Worm (Caenorhabditis elegans) whole organism, L1 larva: ENCODE results near the gene C12D12.1.

Experiments used
- F16B12.6 ChIP-seq: fragments of 150-350 bp; optimal IDR thresholded peaks from 2 replicates; lab custom pipeline; 2014; ENCODE audit warnings: missing biosample characterization, missing genetic modification characterization
- aha-1 ChIP-seq: fragments of 150-350 bp; optimal IDR thresholded peaks from 2 replicates; lab custom pipeline; 2014; ENCODE audit warnings: missing biosample characterization, missing genetic modification characterization
- alr-1 ChIP-seq: fragments of 200-800 bp; sonication (Bioruptor generic); optimal IDR thresholded peaks from 2 replicates; lab custom pipeline; 2018; ENCODE audit warnings: borderline replicate concordance, mild to moderate bottlenecking, missing genetic modification characterization, missing compliant biosample characterization
- aly-2 ChIP-seq: fragments of 150-350 bp; optimal IDR thresholded peaks from 2 replicates; lab custom pipeline; 2014; ENCODE audit warnings: missing biosample characterization, missing genetic modification characterization
- ama-1 ChIP-seq: fragments of 150-350 bp; optimal IDR thresholded peaks from 2 replicates; lab custom pipeline; 2014
- blmp-1 ChIP-seq: fragments of 150-350 bp; optimal IDR thresholded peaks from 2 replicates; lab custom pipeline; 2014; ENCODE audit warnings: missing biosample characterization, missing genetic modification characterization
- ceh-82 ChIP-seq, 3 experiments: fragments of 150-350 bp in 1 of 3; sonication (generic microtip) in 2 of 3; optimal IDR thresholded peaks; 2 replicates each; lab custom pipeline; 2014 to 2017; ENCODE audit warnings: missing biosample characterization in 3 of 3, missing genetic modification characterization in 3 of 3
- ceh-88 ChIP-seq: fragments of 200-800 bp; sonication (Bioruptor generic); IDR thresholded peaks from 2 replicates; pipeline ENCODE4 v1.3.6; 2022; ENCODE audit warnings: missing genetic modification characterization, missing compliant biosample characterization
- ceh-90 ChIP-seq: sonication (generic microtip); optimal IDR thresholded peaks from 2 replicates; lab custom pipeline; 2016; ENCODE audit warnings: missing genetic modification characterization, missing compliant biosample characterization
- dpl-1 ChIP-seq, 3 experiments: fragments of 150-350 bp in 2 of 3; sonication (generic microtip) in 1 of 3; optimal IDR thresholded peaks; 2 replicates each; lab custom pipeline; 2014 to 2017; ENCODE audit warnings: missing biosample characterization in 3 of 3, missing genetic modification characterization in 3 of 3, missing genetic modification reagents in 3 of 3
- dsc-1 ChIP-seq: sonication (generic microtip); optimal IDR thresholded peaks from 2 replicates; lab custom pipeline; 2016; ENCODE audit warnings: mild to moderate bottlenecking, missing genetic modification characterization, missing compliant biosample characterization
- egl-27 ChIP-seq, 2 experiments: fragments of 150-350 bp in 1 of 2; sonication (generic microtip); optimal IDR thresholded peaks; 3 replicates each; lab custom pipeline; 2017 to 2018; ENCODE audit warnings: missing biosample characterization in 2 of 2, missing genetic modification characterization in 2 of 2, missing genetic modification reagents in 2 of 2
- elt-3 ChIP-seq, 6 experiments: fragments of 150-350 bp in 1 of 6; sonication (generic microtip); optimal IDR thresholded peaks; 2 replicates each; lab custom pipeline; 2017 to 2018; ENCODE audit warnings: missing biosample characterization in 6 of 6, missing genetic modification characterization in 6 of 6, inconsistent platforms in 1 of 6
- ets-5 ChIP-seq: fragments of 200-800 bp; sonication (Bioruptor generic); IDR thresholded peaks from 2 replicates; pipeline ENCODE4 v1.3.6; 2022; ENCODE audit warnings: missing genetic modification characterization, missing compliant biosample characterization
- fkh-10 ChIP-seq: sonication (generic microtip); optimal IDR thresholded peaks from 2 replicates; lab custom pipeline; 2017; ENCODE audit warnings: missing biosample characterization, missing genetic modification reagents, missing genetic modification characterization
- fos-1 ChIP-seq: fragments of 150-350 bp; optimal IDR thresholded peaks from 2 replicates; lab custom pipeline; 2014; ENCODE audit warnings: missing biosample characterization, missing genetic modification characterization
- hpl-2 ChIP-seq: fragments of 150-350 bp; optimal IDR thresholded peaks from 2 replicates; lab custom pipeline; 2014; ENCODE audit warnings: missing biosample characterization, missing genetic modification reagents, missing genetic modification characterization
- irx-1 ChIP-seq: sonication (generic microtip); optimal IDR thresholded peaks from 2 replicates; lab custom pipeline; 2016; ENCODE audit warnings: missing genetic modification characterization, missing compliant biosample characterization
- jun-1 ChIP-seq: fragments of 150-350 bp; optimal IDR thresholded peaks from 2 replicates; lab custom pipeline; 2014; ENCODE audit warnings: missing biosample characterization, missing genetic modification reagents, missing genetic modification characterization
- lin-13 ChIP-seq: fragments of 150-350 bp; optimal IDR thresholded peaks from 2 replicates; lab custom pipeline; 2014; ENCODE audit warnings: missing biosample characterization, missing genetic modification reagents, missing genetic modification characterization
- lin-14 ChIP-seq: fragments of 200-800 bp; sonication (Bioruptor generic); optimal IDR thresholded peaks from 2 replicates; lab custom pipeline; 2018; ENCODE audit warnings: mild to moderate bottlenecking, missing genetic modification characterization, moderate library complexity, missing compliant biosample characterization
- lin-15B ChIP-seq: fragments of 150-350 bp; sonication (generic microtip); optimal IDR thresholded peaks from 3 replicates; lab custom pipeline; 2014; ENCODE audit warnings: missing biosample characterization, missing genetic modification characterization
- lin-39 ChIP-seq: fragments of 150-350 bp; optimal IDR thresholded peaks from 2 replicates; lab custom pipeline; 2014; ENCODE audit warnings: missing biosample characterization, missing genetic modification reagents, missing genetic modification characterization
- lir-3 ChIP-seq: sonication (generic microtip); optimal IDR thresholded peaks from 2 replicates; lab custom pipeline; 2016; ENCODE audit warnings: mild to moderate bottlenecking, missing genetic modification characterization, moderate library complexity, missing compliant biosample characterization; ENCODE audit not compliant: poor library complexity
- lsy-2 ChIP-seq, 2 experiments: fragments of 150-350 bp; optimal IDR thresholded peaks; 2 replicates each; lab custom pipeline; 2014; ENCODE audit warnings: missing biosample characterization in 2 of 2, missing genetic modification characterization in 2 of 2
- mab-9 ChIP-seq: fragments of 200-800 bp; sonication (Bioruptor generic); IDR thresholded peaks from 2 replicates; pipeline ENCODE4 v1.3.6; 2022; ENCODE audit warnings: missing genetic modification reagents, missing genetic modification characterization, missing compliant biosample characterization
- mdl-1 ChIP-seq, 2 experiments: fragments of 150-350 bp; optimal IDR thresholded peaks; 2 replicates each; lab custom pipeline; 2014 to 2017; ENCODE audit warnings: missing biosample characterization in 2 of 2, missing genetic modification characterization in 2 of 2, inconsistent platforms in 1 of 2
- mef-2 ChIP-seq: fragments of 150-350 bp; optimal IDR thresholded peaks from 2 replicates; lab custom pipeline; 2014; ENCODE audit warnings: missing biosample characterization, missing genetic modification characterization
- nhr-12 ChIP-seq: sonication (generic microtip); optimal IDR thresholded peaks from 2 replicates; lab custom pipeline; 2017; ENCODE audit warnings: missing biosample characterization, missing genetic modification characterization
- nhr-19 ChIP-seq: fragments of 200-800 bp; sonication (Bioruptor generic); conservative IDR thresholded peaks from 2 replicates; pipeline ENCODE4 v1.3.6; 2022; ENCODE audit warnings: missing genetic modification characterization, missing compliant biosample characterization
- nhr-237 ChIP-seq: fragments of 150-350 bp; optimal IDR thresholded peaks from 2 replicates; lab custom pipeline; 2014; ENCODE audit warnings: missing biosample characterization, missing genetic modification characterization
- nhr-28 ChIP-seq: fragments of 150-350 bp; optimal IDR thresholded peaks from 2 replicates; lab custom pipeline; 2014; ENCODE audit warnings: missing biosample characterization, missing genetic modification characterization
- nhr-47 ChIP-seq: sonication (generic microtip); optimal IDR thresholded peaks from 2 replicates; lab custom pipeline; 2016; ENCODE audit warnings: mild to moderate bottlenecking, missing genetic modification characterization, moderate library complexity, missing compliant biosample characterization
- nhr-71 ChIP-seq: sonication (generic microtip); optimal IDR thresholded peaks from 2 replicates; lab custom pipeline; 2016; ENCODE audit warnings: mild to moderate bottlenecking, missing genetic modification characterization, moderate library complexity, missing compliant biosample characterization
- nhr-77 ChIP-seq: fragments of 150-350 bp; optimal IDR thresholded peaks from 2 replicates; lab custom pipeline; 2014; ENCODE audit warnings: missing biosample characterization, missing genetic modification characterization
- nhr-84 ChIP-seq: sonication (generic microtip); optimal IDR thresholded peaks from 2 replicates; lab custom pipeline; 2017; ENCODE audit warnings: missing biosample characterization, missing genetic modification characterization
- nhr-85 ChIP-seq: sonication (generic microtip); peaks from one replicate; lab custom pipeline; 2016; ENCODE audit warnings: missing genetic modification characterization, inconsistent platforms, missing compliant biosample characterization
- pag-3 ChIP-seq: sonication (generic microtip); optimal IDR thresholded peaks from 2 replicates; lab custom pipeline; 2017; ENCODE audit warnings: missing genetic modification characterization, mild to moderate bottlenecking, missing compliant biosample characterization, antibody characterized with exemption, borderline replicate concordance; ENCODE audit not compliant: insufficient read depth
- rnt-1 ChIP-seq: sonication (generic microtip); optimal IDR thresholded peaks from 2 replicates; lab custom pipeline; 2016; ENCODE audit warnings: mild to moderate bottlenecking, missing genetic modification characterization, moderate library complexity, missing compliant biosample characterization
- skn-1 ChIP-seq: fragments of 150-350 bp; optimal IDR thresholded peaks from 2 replicates; lab custom pipeline; 2014; ENCODE audit warnings: missing biosample characterization, missing genetic modification characterization
- snu-23 ChIP-seq: sonication (generic microtip); optimal IDR thresholded peaks from 2 replicates; lab custom pipeline; 2016; ENCODE audit warnings: missing genetic modification characterization, missing compliant biosample characterization
- sox-4 ChIP-seq: sonication (generic microtip); optimal IDR thresholded peaks from 2 replicates; lab custom pipeline; 2016; ENCODE audit warnings: missing genetic modification characterization, missing compliant biosample characterization
- sup-37 ChIP-seq: fragments of 200-800 bp; sonication (Bioruptor generic); optimal IDR thresholded peaks from 2 replicates; lab custom pipeline; 2018; ENCODE audit warnings: mild to moderate bottlenecking, missing genetic modification characterization, missing compliant biosample characterization
- tlp-1 ChIP-seq: fragments of 150-350 bp; optimal IDR thresholded peaks from 2 replicates; lab custom pipeline; 2014; ENCODE audit warnings: missing biosample characterization, missing genetic modification characterization
- unc-130 ChIP-seq: fragments of 150-350 bp; optimal IDR thresholded peaks from 2 replicates; lab custom pipeline; 2017; ENCODE audit warnings: missing biosample characterization, missing genetic modification characterization, inconsistent platforms
- unc-30 ChIP-seq: sonication (generic microtip); optimal IDR thresholded peaks from 2 replicates; lab custom pipeline; 2017; ENCODE audit warnings: missing biosample characterization, missing genetic modification characterization
- unc-86 ChIP-seq: sonication (generic microtip); optimal IDR thresholded peaks from 2 replicates; lab custom pipeline; 2016; ENCODE audit warnings: missing genetic modification characterization, missing compliant biosample characterization
- xbp-1 ChIP-seq: sonication (generic microtip); optimal IDR thresholded peaks from 2 replicates; lab custom pipeline; 2016; ENCODE audit warnings: missing genetic modification characterization, missing compliant biosample characterization
- ztf-11 ChIP-seq, 2 experiments: sonication (generic microtip); optimal IDR thresholded peaks; 2 replicates each; lab custom pipeline; 2016 to 2017; ENCODE audit warnings: missing genetic modification characterization in 2 of 2, missing biosample characterization in 1 of 2, missing compliant biosample characterization in 1 of 2
- ztf-4 ChIP-seq: fragments of 150-350 bp; optimal IDR thresholded peaks from 2 replicates; lab custom pipeline; 2014; ENCODE audit warnings: missing biosample characterization, missing genetic modification characterization

The C12D12.1 gene

ce11 chrX:3469332-3469731 is 29.7 kb upstream of the C12D12.1 start:
- TF ChIP-seq lin-14 (GFP tag; lab: Kevin White, UChicago) = peak; percentile 65
- TF ChIP-seq fkh-10 = peak; percentile 68
- no peak for TF ChIP-seq nhr-19

ce11 chrX:3470307-3470706 is 28.7 kb upstream of the C12D12.1 start:
- no peak for TF ChIP-seq dpl-1 (GFP tag; optimal IDR thresholded peaks at IDR 0.05; lab: Kevin White, UChicago)
- no peak for TF ChIP-seq alr-1
- TF ChIP-seq ztf-11 (tag; optimal IDR thresholded peaks at IDR 0.05; lab: Kevin White, UChicago) = peak in 1 of 2 experiments; percentile 15
- no peak for TF ChIP-seq irx-1
- TF ChIP-seq xbp-1 (tag; lab: Kevin White, UChicago) = no peak
- 0 out of 2 replicates have a peak, but pooled peaks have one; percentile 8 for TF ChIP-seq ets-5 (GFP tag; lab: Robert Waterston, UW)
- no peak for TF ChIP-seq sup-37 (GFP tag; lab: Kevin White, UChicago)

ce11 chrX:3472226-3472625 is 26.8 kb upstream of the C12D12.1 start:
- TF ChIP-seq rnt-1 (no peak), lsy-2 (tag; optimal IDR thresholded peaks at IDR 0.05; lab: Kevin White, UChicago) (no peak), jun-1 (tag; lab: Kevin White, UChicago) (no peak), lin-13 (GFP tag; lab: Kevin White, UChicago) (no peak), aha-1 (tag; lab: Kevin White, UChicago) (no peak), unc-30 (tag; lab: Kevin White, UChicago) (no peak), blmp-1 (peak; percentile 4), mab-9 (GFP tag; lab: Robert Waterston, UW) (no peak), fos-1 (no peak), mdl-1 (tag; optimal IDR thresholded peaks at IDR 0.05; lab: Kevin White, UChicago) (peak in 1 of 2 experiments; percentile 4), ceh-90 (tag; lab: Kevin White, UChicago) (no peak), unc-86 (tag; lab: Kevin White, UChicago) (no peak), nhr-71 (tag; lab: Kevin White, UChicago) (no peak), nhr-84 (tag; lab: Kevin White, UChicago) (no peak), nhr-85 (peak; percentile 44), nhr-237 (tag; lab: Kevin White, UChicago) (no peak), ama-1 (lab: Kevin White, UChicago) (no peak), skn-1 (no peak), aly-2 (tag; lab: Kevin White, UChicago) (no peak), snu-23 (GFP tag; lab: Kevin White, UChicago) (peak; percentile 24), nhr-28 (tag; lab: Kevin White, UChicago) (no peak), nhr-12 (tag; lab: Kevin White, UChicago) (no peak), lin-14 (GFP tag; lab: Kevin White, UChicago) (peak; percentile 75), egl-27 (tag; optimal IDR thresholded peaks at IDR 0.05; lab: Kevin White, UChicago) (no peak), unc-130 (tag; lab: Kevin White, UChicago) (no peak), nhr-77 (no peak), F16B12.6 (tag; lab: Kevin White, UChicago) (no peak), mef-2 (no peak), ceh-88 (GFP tag; lab: Robert Waterston, UW) (no peak), ztf-4 (no peak), hpl-2 (no peak), nhr-47 (no peak), sup-37 (GFP tag; lab: Kevin White, UChicago) (no peak), ets-5 (GFP tag; lab: Robert Waterston, UW) (no peak), lin-39 (tag; lab: Kevin White, UChicago) (no peak), elt-3 (tag; optimal IDR thresholded peaks at IDR 0.05; lab: Kevin White, UChicago) (no peak), sox-4 (tag; lab: Kevin White, UChicago) (no peak), lir-3 (tag; lab: Kevin White, UChicago) (no peak), ceh-82 (tag; optimal IDR thresholded peaks at IDR 0.05; lab: Kevin White, UChicago) (no peak), dsc-1 (tag; lab: Kevin White, UChicago) (no peak), ztf-11 (tag; optimal IDR thresholded peaks at IDR 0.05; lab: Kevin White, UChicago) (no peak), pag-3 (tag; lab: Kevin White, UChicago) (no peak), lin-15B (tag; lab: Kevin White, UChicago) (no peak), tlp-1 (tag; lab: Kevin White, UChicago) (no peak)
